Worm (Caenorhabditis elegans) whole organism, mixed stage, embryonic: ENCODE results near the gene F46E10.2.
A peak's percentile ranks its signal among the peaks of the same experiment; 100 is the strongest.

Source experiments
- M03D4.4 ChIP-seq: sonication (generic microtip); optimal IDR thresholded peaks from 2 replicates; lab custom pipeline; 2017; ENCODE audit warnings: mild to moderate bottlenecking, missing genetic modification characterization, missing compliant biosample characterization
- bed-3 ChIP-seq: fragments of 200-800 bp; sonication (Bioruptor generic); optimal IDR thresholded peaks from 3 replicates; lab custom pipeline; 2018; ENCODE audit warnings: mild to moderate bottlenecking, missing genetic modification characterization, moderate library complexity, missing compliant biosample characterization
- blmp-1 ChIP-seq: fragments of 150-350 bp; optimal IDR thresholded peaks from 2 replicates; lab custom pipeline; 2014; ENCODE audit warnings: missing biosample characterization, missing genetic modification characterization
- ceh-43 ChIP-seq: fragments of 200-800 bp; sonication (Bioruptor generic); optimal IDR thresholded peaks from 2 replicates; lab custom pipeline; 2018; ENCODE audit warnings: mild to moderate bottlenecking, missing genetic modification characterization, moderate library complexity, missing compliant biosample characterization
- ceh-83 ChIP-seq: fragments of 200-800 bp; sonication (Bioruptor generic); optimal IDR thresholded peaks from 2 replicates; lab custom pipeline; 2018; ENCODE audit warnings: mild to moderate bottlenecking, missing genetic modification characterization, missing compliant biosample characterization
- ces-1 ChIP-seq: fragments of 150-350 bp; optimal IDR thresholded peaks from 2 replicates; lab custom pipeline; 2014; ENCODE audit warnings: missing biosample characterization, missing genetic modification reagents, missing genetic modification characterization
- cnd-1 ChIP-seq: fragments of 200-800 bp; sonication (Bioruptor generic); optimal IDR thresholded peaks from 2 replicates; lab custom pipeline; 2018; ENCODE audit warnings: mild to moderate bottlenecking, missing genetic modification characterization, missing compliant biosample characterization
- drap-1 ChIP-seq: fragments of 200-800 bp; sonication (Bioruptor generic); optimal IDR thresholded peaks from 3 replicates; lab custom pipeline; 2018; ENCODE audit warnings: mild to moderate bottlenecking, missing genetic modification characterization, missing compliant biosample characterization
- elt-3 ChIP-seq: fragments of 150-350 bp; optimal IDR thresholded peaks from 2 replicates; lab custom pipeline; 2014; ENCODE audit warnings: missing biosample characterization, missing genetic modification characterization
- ham-2 ChIP-seq: fragments of 200-800 bp; sonication (Bioruptor generic); optimal IDR thresholded peaks from 2 replicates; lab custom pipeline; 2018; ENCODE audit warnings: mild to moderate bottlenecking, missing genetic modification characterization, missing compliant biosample characterization
- hlh-1 ChIP-seq: fragments of 150-350 bp; optimal IDR thresholded peaks from 2 replicates; lab custom pipeline; 2014; ENCODE audit warnings: missing biosample characterization, missing genetic modification reagents, missing genetic modification characterization
- lin-13 ChIP-seq: fragments of 150-350 bp; optimal IDR thresholded peaks from 2 replicates; lab custom pipeline; 2014; ENCODE audit warnings: missing biosample characterization, missing genetic modification characterization
- lsy-2 ChIP-seq: fragments of 150-350 bp; optimal IDR thresholded peaks from 2 replicates; lab custom pipeline; 2014; ENCODE audit warnings: missing biosample characterization, missing genetic modification characterization
- mab-5 ChIP-seq: fragments of 150-350 bp; optimal IDR thresholded peaks from 2 replicates; lab custom pipeline; 2014; ENCODE audit warnings: missing biosample characterization, missing genetic modification characterization
- mep-1 ChIP-seq: fragments of 150-350 bp; optimal IDR thresholded peaks from 2 replicates; lab custom pipeline; 2017; ENCODE audit warnings: missing biosample characterization, missing genetic modification reagents, missing genetic modification characterization, inconsistent platforms
- mls-2 ChIP-seq: sonication (generic microtip); optimal IDR thresholded peaks from 2 replicates; lab custom pipeline; 2016; ENCODE audit warnings: mild to moderate bottlenecking, missing genetic modification characterization, moderate library complexity, missing compliant biosample characterization
- nhr-12 ChIP-seq: fragments of 150-350 bp; optimal IDR thresholded peaks from 2 replicates; lab custom pipeline; 2014; ENCODE audit warnings: missing biosample characterization, missing genetic modification characterization
- nhr-2 ChIP-seq: fragments of 150-350 bp; optimal IDR thresholded peaks from 2 replicates; lab custom pipeline; 2014; ENCODE audit warnings: missing biosample characterization, missing genetic modification characterization
- nhr-28 ChIP-seq: fragments of 150-350 bp; optimal IDR thresholded peaks from 2 replicates; lab custom pipeline; 2014; ENCODE audit warnings: missing biosample characterization, missing genetic modification characterization
- nhr-76 ChIP-seq: sonication (generic microtip); optimal IDR thresholded peaks from 2 replicates; lab custom pipeline; 2017; ENCODE audit warnings: missing biosample characterization, missing genetic modification characterization
- pha-4 ChIP-seq: fragments of 150-350 bp; optimal IDR thresholded peaks from 2 replicates; lab custom pipeline; 2018; ENCODE audit warnings: missing biosample characterization, missing genetic modification reagents, missing genetic modification characterization
- sem-2 ChIP-seq: fragments of 200-800 bp; sonication (Bioruptor generic); optimal IDR thresholded peaks from 2 replicates; lab custom pipeline; 2018; ENCODE audit warnings: mild to moderate bottlenecking, missing genetic modification characterization, missing compliant biosample characterization
- sptf-1 ChIP-seq: sonication (generic microtip); optimal IDR thresholded peaks from 2 replicates; lab custom pipeline; 2017; ENCODE audit warnings: mild to moderate bottlenecking, missing genetic modification characterization, moderate library complexity, missing compliant biosample characterization
- tbx-8 ChIP-seq: fragments of 200-800 bp; sonication (Bioruptor generic); optimal IDR thresholded peaks from 2 replicates; lab custom pipeline; 2018; ENCODE audit warnings: mild to moderate bottlenecking, missing genetic modification characterization, moderate library complexity, missing compliant biosample characterization
- unc-120 ChIP-seq: sonication (generic microtip); optimal IDR thresholded peaks from 2 replicates; lab custom pipeline; 2017; ENCODE audit warnings: missing genetic modification characterization, missing compliant biosample characterization; ENCODE audit not compliant: poor library complexity, severe bottlenecking
- unc-39 ChIP-seq: fragments of 150-350 bp; optimal IDR thresholded peaks from 2 replicates; lab custom pipeline; 2014; ENCODE audit warnings: missing biosample characterization, missing genetic modification characterization
- unc-62 ChIP-seq: fragments of 150-350 bp; optimal IDR thresholded peaks from 2 replicates; lab custom pipeline; 2014; ENCODE audit warnings: missing biosample characterization, missing genetic modification reagents, missing genetic modification characterization
- zip-8 ChIP-seq: fragments of 150-350 bp; optimal IDR thresholded peaks from 2 replicates; lab custom pipeline; 2014; ENCODE audit warnings: missing biosample characterization, missing genetic modification characterization
- ztf-11 ChIP-seq: fragments of 150-350 bp; optimal IDR thresholded peaks from 2 replicates; lab custom pipeline; 2014; ENCODE audit warnings: missing biosample characterization, missing genetic modification characterization

The F46E10.2 gene

DNA sequence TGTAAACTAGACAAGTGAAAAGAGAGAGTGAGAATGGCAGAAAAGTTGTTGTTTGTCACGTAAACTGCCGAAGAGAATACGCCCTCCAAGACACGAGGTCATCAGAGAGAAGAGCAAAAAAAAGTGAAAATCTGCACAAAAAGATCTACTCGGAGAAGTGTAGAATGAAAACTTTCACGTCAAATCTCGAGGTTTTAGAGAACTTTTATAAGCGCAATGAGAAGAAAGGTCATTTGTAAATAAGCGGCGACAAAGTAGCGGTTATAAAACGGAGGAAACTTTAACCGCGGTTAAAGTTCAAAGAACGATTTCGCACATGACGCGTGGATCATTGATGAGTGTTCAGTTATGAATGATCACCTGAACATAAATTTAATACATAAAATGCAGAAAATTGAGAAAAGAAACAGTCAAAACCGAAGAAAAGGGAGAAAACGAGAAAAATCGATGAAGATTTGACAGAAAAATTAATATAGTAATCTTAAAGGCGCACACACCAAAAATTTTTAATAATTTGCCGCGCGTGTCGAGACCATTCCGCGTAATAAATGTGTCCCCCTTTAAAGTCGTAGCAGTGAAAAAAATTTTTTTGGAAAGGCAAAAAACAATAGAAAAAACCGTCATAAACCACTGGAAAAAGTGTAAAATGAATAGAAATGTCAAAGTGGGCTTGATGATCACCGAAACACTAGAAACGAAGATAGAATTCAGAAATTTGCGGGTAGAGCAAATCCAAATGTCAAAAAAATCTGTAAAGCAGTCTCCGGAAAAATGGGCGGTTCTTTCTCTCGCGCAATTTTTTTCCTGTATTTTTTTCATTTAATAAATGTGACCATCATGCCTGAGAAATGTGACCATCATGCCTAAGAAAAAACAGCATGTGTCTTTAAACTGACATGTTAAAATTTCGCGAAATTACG is 2.7 kb upstream of the F46E10.2 start:
- TF ChIP-seq unc-62 (GFP tag; lab: Kevin White, UChicago) (no peak), unc-120 (tag; lab: Kevin White, UChicago) (peak; percentile 2), hlh-1 (peak; percentile 20)
- TF ChIP-seq, all 35 proteins: peak for 2

DNA sequence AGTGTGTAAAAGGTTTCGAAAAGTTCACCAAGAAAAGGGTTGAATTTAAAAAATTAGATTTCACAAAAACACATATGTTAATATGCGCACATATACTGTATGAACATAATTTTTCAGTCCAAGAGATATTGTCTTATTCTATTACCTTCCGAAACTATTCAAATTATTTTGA is 2.1 kb upstream of the F46E10.2 start, which contains the start of gene F46E10.3:
Gene F46E10.3 (plus strand): TSS at position 73 of the 172 bp plus-strand sequence.
- TF ChIP-seq pha-4 (tag; lab: Kevin White, UChicago): no peak
- no peak for TF ChIP-seq drap-1 (GFP tag; lab: Kevin White, UChicago)
- TF ChIP-seq sptf-1 (tag; lab: Kevin White, UChicago): no peak
- TF ChIP-seq unc-39 (tag; lab: Kevin White, UChicago): no peak
- no peak for TF ChIP-seq mab-5
- TF ChIP-seq hlh-1: no peak
- TF ChIP-seq nhr-76: no peak
- TF ChIP-seq mls-2: no peak
- no peak for TF ChIP-seq elt-3
- TF ChIP-seq blmp-1 (tag; lab: Kevin White, UChicago): no peak
- no peak for TF ChIP-seq ztf-11 (tag; lab: Kevin White, UChicago)
- no peak for TF ChIP-seq nhr-12
- no peak for TF ChIP-seq unc-120 (tag; lab: Kevin White, UChicago)
- TF ChIP-seq unc-62 (GFP tag; lab: Kevin White, UChicago): no peak
- TF ChIP-seq, all 35 proteins: peak for 0

DNA sequence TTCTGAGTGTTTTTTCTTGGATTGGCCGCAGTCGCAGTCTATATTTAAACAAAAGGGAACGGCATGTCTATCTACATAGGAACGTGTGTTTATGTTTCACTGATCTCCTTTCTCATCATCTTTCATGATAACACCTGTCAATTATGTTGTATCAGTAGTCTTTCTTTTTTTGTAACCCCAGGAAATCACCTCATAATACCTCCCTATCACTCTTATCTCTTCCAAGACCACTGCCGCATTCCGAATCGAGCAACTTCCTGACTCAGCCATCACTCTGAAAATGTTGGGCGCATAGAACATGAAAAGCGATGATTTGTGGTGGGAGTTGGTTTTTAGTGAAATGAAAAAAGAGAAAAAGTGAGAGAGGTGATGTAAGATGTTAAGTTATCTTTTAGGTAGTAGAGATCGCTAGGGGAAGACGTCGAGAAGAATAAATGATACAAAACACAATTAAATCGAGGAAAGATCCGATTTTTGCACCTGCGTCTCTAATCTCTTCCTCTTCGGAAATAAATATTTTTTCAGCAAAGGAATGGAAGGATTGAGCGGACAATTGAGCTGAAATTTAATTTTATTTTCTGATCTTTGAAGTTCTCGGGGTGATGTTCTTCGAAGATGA is 2.8 kb downstream of the F46E10.2 start:
- TF ChIP-seq mls-2: no peak
- TF ChIP-seq ceh-83 (GFP tag; lab: Kevin White, UChicago): no peak
- TF ChIP-seq ztf-11 (tag; lab: Kevin White, UChicago): no peak
- no peak for TF ChIP-seq elt-3
- no peak for TF ChIP-seq nhr-76
- no peak for TF ChIP-seq ham-2 (GFP tag; lab: Kevin White, UChicago)
- no peak for TF ChIP-seq blmp-1 (tag; lab: Kevin White, UChicago)
- no peak for TF ChIP-seq nhr-12
- no peak for TF ChIP-seq ceh-43 (GFP tag; lab: Kevin White, UChicago)
- TF ChIP-seq bed-3: no peak
- no peak for TF ChIP-seq unc-39 (tag; lab: Kevin White, UChicago)
- TF ChIP-seq lsy-2: no peak
- TF ChIP-seq M03D4.4: no peak
- no peak for TF ChIP-seq sptf-1 (tag; lab: Kevin White, UChicago)
- no peak for TF ChIP-seq ces-1 (GFP tag; lab: Kevin White, UChicago)
- TF ChIP-seq, all 35 proteins: peak for 0

DNA sequence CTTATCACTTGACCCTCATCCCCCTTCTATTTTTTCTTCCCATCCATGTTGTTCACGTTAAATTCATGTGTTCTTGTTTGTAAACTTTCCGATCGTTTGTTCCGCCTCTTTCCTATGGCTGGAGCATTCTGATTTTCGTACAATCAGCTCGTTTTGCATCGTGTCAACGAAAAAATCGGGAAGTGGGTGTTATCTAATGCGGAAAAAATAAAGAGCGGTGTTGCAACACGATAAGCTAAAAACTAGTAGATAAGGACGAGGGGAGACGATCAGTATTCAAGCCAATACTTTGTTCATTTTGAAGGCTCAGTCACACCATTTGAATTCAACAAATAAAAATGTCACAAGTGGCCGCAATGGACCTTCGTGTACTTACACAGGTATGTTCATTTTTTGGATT is 4.5 kb downstream of the F46E10.2 start, which contains the start of gene acs-1:
Gene acs-1 (plus strand): TSS at position 233 of the 400 bp plus-strand sequence.
- TF ChIP-seq mls-2: no peak

DNA sequence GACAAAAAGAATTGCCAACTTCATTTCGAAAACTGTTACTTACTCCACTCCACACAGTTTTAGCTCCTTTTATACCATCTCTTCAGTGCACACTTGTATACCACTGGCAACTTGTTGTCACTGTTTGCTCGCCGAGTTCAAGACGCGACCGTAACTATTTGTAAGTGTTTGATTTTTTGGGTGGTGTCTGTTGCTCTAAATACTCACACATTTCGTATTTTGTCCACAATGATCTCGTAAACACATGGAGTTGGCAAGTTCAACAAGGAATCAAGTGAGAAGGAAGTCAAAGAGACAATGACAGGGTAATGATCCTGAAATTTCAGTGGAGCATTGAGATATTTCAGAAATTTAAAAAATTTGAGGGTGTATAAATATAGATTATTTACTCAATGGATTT is 12.8 kb downstream of the F46E10.2 start, which contains the start of gene hpo-26:
Gene hpo-26 (minus strand): TSS at position 31 of the 400 bp plus-strand sequence.
- TF ChIP-seq mab-5 (no peak), tbx-8 (GFP tag; lab: Kevin White, UChicago) (no peak), ceh-43 (GFP tag; lab: Kevin White, UChicago) (no peak), cnd-1 (tag; lab: Kevin White, UChicago) (no peak), unc-62 (GFP tag; lab: Kevin White, UChicago) (no peak), zip-8 (tag; lab: Kevin White, UChicago) (no peak), sem-2 (GFP tag; lab: Kevin White, UChicago) (no peak), M03D4.4 (no peak), nhr-28 (tag; lab: Kevin White, UChicago) (no peak), lin-13 (tag; lab: Kevin White, UChicago) (no peak), mep-1 (tag; lab: Kevin White, UChicago) (no peak), nhr-2 (tag; lab: Kevin White, UChicago) (no peak)
- TF ChIP-seq, all 35 proteins: peak for 0
